Worm (Caenorhabditis elegans) whole organism, L1 larva: ENCODE measurements around the gene W02B12.11.
A peak's percentile ranks its signal among the peaks of the same experiment; 100 is the strongest.

Experiments used
- dpl-1 ChIP-seq, 3 experiments: fragments of 150-350 bp in 2 of 3; sonication (generic microtip) in 1 of 3; optimal IDR thresholded peaks; 2 replicates each; lab custom pipeline; 2014 to 2017; ENCODE audit warnings: missing biosample characterization in 3 of 3, missing genetic modification characterization in 3 of 3, missing genetic modification reagents in 3 of 3
- elt-2 ChIP-seq: sonication (generic microtip); optimal IDR thresholded peaks from 2 replicates; lab custom pipeline; 2016; ENCODE audit warnings: missing genetic modification characterization, mild to moderate bottlenecking, inconsistent platforms, missing compliant biosample characterization, missing genetic modification reagents
- nhr-12 ChIP-seq: sonication (generic microtip); optimal IDR thresholded peaks from 2 replicates; lab custom pipeline; 2017; ENCODE audit warnings: missing biosample characterization, missing genetic modification characterization
- nhr-76 ChIP-seq: sonication (generic microtip); optimal IDR thresholded peaks from 2 replicates; lab custom pipeline; 2017; ENCODE audit warnings: missing biosample characterization, missing genetic modification characterization
- pag-3 ChIP-seq: sonication (generic microtip); optimal IDR thresholded peaks from 2 replicates; lab custom pipeline; 2017; ENCODE audit warnings: missing genetic modification characterization, mild to moderate bottlenecking, missing compliant biosample characterization, antibody characterized with exemption, borderline replicate concordance; ENCODE audit not compliant: insufficient read depth
- unc-62 ChIP-seq: fragments of 150-350 bp; optimal IDR thresholded peaks from 2 replicates; lab custom pipeline; 2014; ENCODE audit warnings: missing biosample characterization, missing genetic modification reagents, missing genetic modification characterization
- unc-86 ChIP-seq: sonication (generic microtip); optimal IDR thresholded peaks from 2 replicates; lab custom pipeline; 2016; ENCODE audit warnings: missing genetic modification characterization, missing compliant biosample characterization

DNA sequence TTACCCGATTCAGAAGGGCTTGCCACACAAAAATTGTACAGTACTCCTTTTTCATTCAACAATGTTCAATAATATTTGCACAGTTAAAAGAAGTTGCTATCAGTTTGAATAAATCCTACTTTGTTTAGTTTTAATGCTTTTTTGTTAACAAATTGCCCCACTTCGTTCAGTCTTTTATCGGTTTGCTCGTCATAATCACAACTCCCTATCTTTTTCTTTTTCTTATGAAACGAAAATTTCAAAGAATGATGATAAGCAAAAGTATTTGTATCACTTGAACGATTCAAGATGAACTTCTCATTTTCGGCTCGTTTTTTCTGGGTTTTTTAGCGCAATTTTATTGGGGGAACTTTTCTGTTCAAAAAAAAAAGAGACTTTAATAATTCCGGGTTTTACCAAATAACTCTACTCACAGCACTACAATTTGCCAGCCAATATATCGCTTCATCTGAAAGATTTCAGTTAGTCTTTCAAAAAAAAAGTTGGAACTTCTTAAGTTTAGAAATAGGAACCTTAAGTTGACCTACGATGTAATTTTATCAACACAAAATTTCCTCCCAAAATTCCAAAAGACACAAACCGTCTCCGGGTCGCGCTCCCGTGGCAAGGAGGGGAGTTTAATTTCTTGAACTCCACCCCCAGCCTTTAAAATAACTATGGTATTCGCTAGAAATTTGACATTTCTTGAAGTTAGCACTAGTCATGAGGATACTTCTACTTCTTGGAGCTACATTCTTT lies 48.9 kb upstream of the W02B12.11 start, which contains the start of gene C05D12.3:
- TF ChIP-seq elt-2 (tag; lab: Kevin White, UChicago) (peak; percentile 22), pag-3 (tag; lab: Kevin White, UChicago) (no peak), nhr-12 (no peak), unc-86 (tag; lab: Kevin White, UChicago) (no peak), dpl-1 (GFP tag; optimal IDR thresholded peaks at IDR 0.05; lab: Kevin White, UChicago) (no peak), unc-62 (GFP tag; lab: Kevin White, UChicago) (no peak), nhr-76 (tag; lab: Kevin White, UChicago) (no peak)
